Worm (Caenorhabditis elegans) whole organism, early embryonic: ENCODE data around the gene rib-1.

Experiments
- B0310.2 ChIP-seq: sonication (generic microtip); optimal IDR thresholded peaks from 2 replicates; lab custom pipeline; 2016; ENCODE audit warnings: mild to moderate bottlenecking, missing genetic modification characterization, missing compliant biosample characterization
- F13C5.2 ChIP-seq: sonication (generic microtip); optimal IDR thresholded peaks from 2 replicates; lab custom pipeline; 2017; ENCODE audit warnings: mild to moderate bottlenecking, missing genetic modification characterization, inconsistent platforms, missing compliant biosample characterization
- aly-1 ChIP-seq: sonication (generic microtip); optimal IDR thresholded peaks from 2 replicates; lab custom pipeline; 2016; ENCODE audit warnings: missing genetic modification characterization, missing compliant biosample characterization
- ama-1 ChIP-seq: fragments of 150-350 bp; optimal IDR thresholded peaks from 2 replicates; lab custom pipeline; 2014
- ceh-13 ChIP-seq: fragments of 200-800 bp; sonication (Bioruptor generic); optimal IDR thresholded peaks from 2 replicates; lab custom pipeline; 2018; ENCODE audit warnings: mild to moderate bottlenecking, missing genetic modification characterization, missing compliant biosample characterization
- ceh-36 ChIP-seq: sonication (generic microtip); optimal IDR thresholded peaks from 2 replicates; lab custom pipeline; 2016; ENCODE audit warnings: missing genetic modification characterization, inconsistent platforms, missing compliant biosample characterization
- ets-7 ChIP-seq: sonication (generic microtip); optimal IDR thresholded peaks from 2 replicates; lab custom pipeline; 2016; ENCODE audit warnings: missing genotype, missing genetic modification characterization, missing compliant biosample characterization
- flt-1 ChIP-seq: fragments of 200-800 bp; sonication (Bioruptor generic); IDR thresholded peaks from 2 replicates; pipeline ENCODE4 v1.3.6; 2022; ENCODE audit warnings: missing genetic modification characterization, missing compliant biosample characterization
- hmbx-1 ChIP-seq: sonication (generic microtip); optimal IDR thresholded peaks from 2 replicates; lab custom pipeline; 2016; ENCODE audit warnings: mild to moderate bottlenecking, missing genetic modification characterization, missing compliant biosample characterization
- hmg-4 ChIP-seq: fragments of 200-800 bp; sonication (Bioruptor generic); optimal IDR thresholded peaks from 2 replicates; lab custom pipeline; 2018; ENCODE audit warnings: mild to moderate bottlenecking, missing genetic modification characterization, missing compliant biosample characterization
- hnd-1 ChIP-seq: sonication (generic microtip); optimal IDR thresholded peaks from 2 replicates; lab custom pipeline; 2016; ENCODE audit warnings: missing genetic modification characterization, missing compliant biosample characterization
- pes-1 ChIP-seq: fragments of 200-800 bp; sonication (Bioruptor generic); IDR thresholded peaks from 2 replicates; pipeline ENCODE4 v1.3.6; 2022; ENCODE audit warnings: missing genetic modification reagents, missing genetic modification characterization, missing compliant biosample characterization
- scrt-1 ChIP-seq: fragments of 200-800 bp; sonication (Bioruptor generic); IDR thresholded peaks from 2 replicates; pipeline ENCODE4 v1.3.6; 2022; ENCODE audit warnings: missing genetic modification characterization, missing compliant biosample characterization
- sea-1 ChIP-seq: fragments of 200-800 bp; sonication (Bioruptor generic); conservative IDR thresholded peaks from 2 replicates; pipeline ENCODE4 v1.3.6; 2022; ENCODE audit warnings: missing genetic modification characterization, missing compliant biosample characterization
- tbx-11 ChIP-seq: fragments of 200-800 bp; sonication (Bioruptor generic); IDR thresholded peaks from 2 replicates; pipeline ENCODE4 v1.3.6; 2022; ENCODE audit warnings: missing genetic modification characterization, missing compliant biosample characterization
- tbx-37 ChIP-seq: fragments of 200-800 bp; sonication (Bioruptor generic); conservative IDR thresholded peaks from 2 replicates; pipeline ENCODE4 v1.3.6; 2022; ENCODE audit warnings: missing genetic modification reagents, missing genetic modification characterization, missing compliant biosample characterization
- tra-4 ChIP-seq: sonication (generic microtip); optimal IDR thresholded peaks from 2 replicates; lab custom pipeline; 2017; ENCODE audit warnings: missing genetic modification characterization, missing compliant biosample characterization

rib-1 gene

DNA sequence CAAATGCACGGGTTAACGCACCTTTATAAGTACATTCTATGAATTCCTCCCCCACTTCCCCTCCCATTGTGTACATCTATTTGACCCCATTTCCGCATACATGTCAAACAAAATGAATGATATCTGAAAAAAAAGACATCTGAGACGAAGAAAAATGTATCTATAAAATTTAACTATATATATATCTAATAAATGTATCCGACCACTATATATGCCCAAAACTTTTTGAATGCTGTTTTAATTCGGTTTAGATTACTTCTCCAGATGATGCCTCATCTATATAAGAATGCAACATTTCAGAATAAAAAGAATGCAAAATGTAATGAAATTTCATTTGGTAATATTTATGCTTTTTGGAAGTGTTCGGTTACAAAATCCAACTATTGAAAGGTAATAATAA lies at the start of gene rib-1:
Gene rib-1 (plus strand): TSS at position 301 of the 400 bp plus-strand sequence.
- TF ChIP-seq hnd-1: no peak
- TF ChIP-seq F13C5.2 (tag; lab: Kevin White, UChicago): no peak
- no peak for TF ChIP-seq scrt-1 (GFP tag; lab: Robert Waterston, UW)
- no peak for TF ChIP-seq B0310.2
- TF ChIP-seq pes-1: no peak
- no peak for TF ChIP-seq ets-7
- no peak for TF ChIP-seq hmg-4
- TF ChIP-seq ceh-36 (tag; lab: Kevin White, UChicago): no peak
- TF ChIP-seq sea-1 (GFP tag; lab: Robert Waterston, UW): no peak

DNA sequence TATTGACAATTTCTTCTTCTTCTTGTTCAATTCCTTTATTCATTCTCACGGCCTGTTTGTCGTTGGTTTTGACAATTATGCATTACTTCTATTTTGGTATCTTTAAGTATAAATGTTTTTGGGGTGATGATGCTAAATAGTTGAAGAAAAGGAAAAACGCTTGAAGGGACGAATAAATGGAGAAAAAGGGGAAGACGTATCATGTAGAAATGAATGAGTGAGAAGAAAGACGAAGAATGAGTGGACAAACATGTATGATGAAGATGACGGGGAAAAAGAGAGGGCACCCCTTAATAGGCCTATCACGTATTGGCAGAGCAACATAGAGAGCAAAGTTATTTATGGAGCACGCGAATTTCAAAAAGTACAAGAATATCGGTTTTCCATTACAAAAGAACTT lies 29.9 kb upstream of the rib-1 start, which contains the start of gene M04B2.7:
Gene M04B2.7 (minus strand): TSS at position 101 of the 400 bp plus-strand sequence.
- no peak for TF ChIP-seq sea-1 (GFP tag; lab: Robert Waterston, UW)
- TF ChIP-seq tbx-11 (GFP tag; lab: Robert Waterston, UW): no peak
- TF ChIP-seq ceh-13 (GFP tag; lab: Kevin White, UChicago): no peak
- no peak for TF ChIP-seq hmbx-1 (tag; lab: Kevin White, UChicago)
- TF ChIP-seq hmg-4: no peak

DNA sequence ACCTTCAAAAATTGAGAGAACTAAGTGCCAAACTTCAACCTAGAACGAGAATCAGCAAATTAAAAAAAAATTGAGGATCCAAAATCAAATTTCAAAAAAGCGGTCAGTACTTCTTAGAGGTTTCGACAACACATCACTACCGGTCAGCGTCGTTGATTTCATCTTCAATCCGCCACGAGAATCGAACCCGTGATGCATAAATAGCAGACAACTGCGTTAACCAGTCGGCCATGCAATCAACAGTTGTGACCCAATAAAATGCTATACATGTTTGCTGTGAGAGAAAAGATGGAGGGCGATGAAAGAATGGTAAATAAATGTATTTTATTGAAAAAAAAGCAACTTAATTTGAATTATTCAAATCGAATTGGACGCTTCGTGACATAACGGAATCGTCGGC lies 28.9 kb upstream of the rib-1 start:
- peak; percentile 91 for TF ChIP-seq pes-1
- peak; percentile 87 for TF ChIP-seq B0310.2
- TF ChIP-seq hnd-1: peak; percentile 79
- peak; percentile 89 for TF ChIP-seq ceh-13 (GFP tag; lab: Kevin White, UChicago)
- peak; percentile 87 for TF ChIP-seq tbx-11 (GFP tag; lab: Robert Waterston, UW)
- peak; percentile 80 for TF ChIP-seq tbx-37 (GFP tag; lab: Robert Waterston, UW)
- peak; percentile 65 for TF ChIP-seq ets-7
- no peak for TF ChIP-seq ama-1 (lab: Kevin White, UChicago)
- TF ChIP-seq hmg-4: peak; percentile 92
- peak; percentile 94 for TF ChIP-seq scrt-1 (GFP tag; lab: Robert Waterston, UW)
- TF ChIP-seq sea-1 (GFP tag; lab: Robert Waterston, UW): peak; percentile 86
- TF ChIP-seq tra-4: peak; percentile 63
- TF ChIP-seq hmbx-1 (tag; lab: Kevin White, UChicago): peak; percentile 55
- TF ChIP-seq aly-1 (tag; lab: Kevin White, UChicago): peak; percentile 91
- peak; percentile 89 for TF ChIP-seq F13C5.2 (tag; lab: Kevin White, UChicago)
- TF ChIP-seq ceh-36 (tag; lab: Kevin White, UChicago): no peak
- TF ChIP-seq flt-1 (GFP tag; lab: Robert Waterston, UW): peak; percentile 86

DNA sequence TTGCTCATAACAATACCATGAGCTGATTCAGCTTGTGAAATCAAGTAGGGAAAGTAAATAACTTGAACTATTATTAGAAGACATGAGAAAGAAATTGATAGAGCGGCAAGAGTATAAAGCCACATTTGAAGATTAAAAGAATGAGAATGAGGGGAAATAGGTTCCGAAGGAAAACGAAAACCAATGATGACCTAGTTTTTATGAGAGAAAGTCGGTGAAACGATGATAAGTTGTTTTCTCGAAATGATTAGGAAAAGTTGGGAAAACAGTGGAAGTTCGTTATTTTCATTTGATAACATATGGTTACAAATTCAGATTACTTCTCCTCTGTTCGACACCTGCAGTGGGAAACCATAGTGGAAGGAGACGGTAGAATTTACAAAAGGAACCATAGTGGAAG lies 26.8 kb upstream of the rib-1 start, which contains the start of gene col-128:
Gene col-128 (minus strand): TSS at position 148 of the 400 bp plus-strand sequence.
- TF ChIP-seq hmbx-1 (tag; lab: Kevin White, UChicago): no peak

DNA sequence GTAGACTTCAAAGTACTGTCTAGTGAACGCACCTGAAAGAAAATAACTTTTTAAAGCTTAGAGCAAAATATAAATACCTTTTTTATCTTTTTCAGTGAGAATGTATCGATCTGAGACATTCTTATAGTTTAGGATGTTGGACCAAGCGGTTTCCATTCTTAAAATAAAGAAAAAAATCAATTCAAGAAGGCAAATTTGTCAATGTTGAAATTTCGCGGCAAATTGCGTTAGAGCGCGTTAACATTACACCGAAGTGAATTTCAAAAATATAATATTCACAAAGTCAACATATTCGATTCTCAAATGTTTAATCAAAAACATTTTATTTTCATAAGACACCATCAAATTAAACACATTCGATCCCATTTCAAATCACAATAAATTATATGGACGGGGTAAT lies 16.9 kb upstream of the rib-1 start, which contains the start of gene F12F6.7:
Gene F12F6.7 (minus strand): TSS at position 157 of the 400 bp plus-strand sequence.
- no peak for TF ChIP-seq tra-4
- TF ChIP-seq hmbx-1 (tag; lab: Kevin White, UChicago): no peak
- no peak for TF ChIP-seq F13C5.2 (tag; lab: Kevin White, UChicago)
- no peak for TF ChIP-seq pes-1
- no peak for TF ChIP-seq hnd-1
- TF ChIP-seq ets-7: no peak
- TF ChIP-seq scrt-1 (GFP tag; lab: Robert Waterston, UW): no peak
- TF ChIP-seq ceh-13 (GFP tag; lab: Kevin White, UChicago): no peak
- TF ChIP-seq hmg-4: no peak
- no peak for TF ChIP-seq aly-1 (tag; lab: Kevin White, UChicago)
- TF ChIP-seq sea-1 (GFP tag; lab: Robert Waterston, UW): no peak
- TF ChIP-seq flt-1 (GFP tag; lab: Robert Waterston, UW): no peak
- TF ChIP-seq ama-1 (lab: Kevin White, UChicago): no peak
- TF ChIP-seq tbx-11 (GFP tag; lab: Robert Waterston, UW): no peak
- TF ChIP-seq ceh-36 (tag; lab: Kevin White, UChicago): no peak
- TF ChIP-seq B0310.2: no peak
- TF ChIP-seq tbx-37 (GFP tag; lab: Robert Waterston, UW): no peak

DNA sequence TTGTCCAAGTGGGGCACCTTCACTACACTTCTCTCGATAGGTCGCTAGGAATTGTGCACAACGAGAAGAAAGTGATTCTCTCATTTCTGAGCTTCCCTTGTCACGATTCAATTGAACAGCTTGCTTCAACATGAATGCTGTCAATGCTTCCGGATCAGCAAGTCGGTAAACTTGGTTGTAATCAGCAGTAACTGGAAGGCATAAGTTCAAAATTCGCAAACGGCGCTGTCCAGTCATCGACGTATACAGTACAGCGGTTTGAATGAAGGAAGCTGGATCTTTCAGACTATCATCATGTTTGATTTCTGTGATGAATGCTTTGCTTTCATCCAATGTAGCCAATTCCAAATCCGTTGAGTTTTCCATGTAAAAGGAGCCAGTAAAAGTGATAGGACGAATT lies 15.5 kb upstream of the rib-1 start:
- no peak for TF ChIP-seq tra-4

DNA sequence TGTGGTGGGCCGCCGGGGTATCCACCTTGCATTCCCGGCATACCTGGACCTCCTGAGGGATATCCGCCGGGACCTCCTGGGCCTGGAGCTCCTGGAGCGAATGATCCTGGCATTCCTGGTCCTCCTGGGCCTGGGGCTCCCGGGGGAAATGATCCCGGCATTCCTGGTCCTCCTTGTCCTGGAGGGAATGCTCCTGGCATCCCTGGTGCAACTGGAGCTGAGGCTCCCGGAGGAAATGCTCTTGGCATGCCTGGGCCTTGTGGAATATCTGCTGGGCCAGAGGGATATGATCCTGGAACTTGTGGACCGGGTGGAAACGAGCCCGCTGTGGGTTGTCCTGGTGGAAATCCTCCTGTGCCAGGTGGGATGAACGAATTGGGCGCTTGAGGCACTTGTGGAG lies 13.6 kb upstream of the rib-1 start:
- TF ChIP-seq aly-1 (tag; lab: Kevin White, UChicago) (peak; percentile 33), tra-4 (no peak)

DNA sequence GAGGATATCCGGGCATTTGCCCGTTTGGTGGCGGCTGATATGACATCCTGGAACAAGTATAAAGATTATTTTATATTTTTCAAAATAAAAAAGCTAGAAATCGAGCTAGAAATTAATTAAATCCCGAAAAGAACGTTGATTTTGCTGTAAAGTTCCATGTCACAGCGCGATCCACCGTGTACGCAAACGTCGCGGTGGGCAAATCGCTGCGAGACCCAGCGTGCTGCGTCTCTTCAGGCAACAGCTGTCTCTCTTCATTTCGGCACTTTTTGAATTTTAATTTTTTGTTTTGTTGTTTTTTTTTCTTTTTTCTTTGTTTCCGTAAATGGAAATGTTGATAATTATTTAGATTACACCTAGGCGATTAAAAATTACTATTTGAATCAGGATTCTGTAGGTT lies 12.4 kb upstream of the rib-1 start, which contains the start of gene sec-24.1:
Gene sec-24.1 (minus strand): TSS at position 49 of the 400 bp plus-strand sequence.
- TF ChIP-seq sea-1 (GFP tag; lab: Robert Waterston, UW) (no peak), ets-7 (no peak), pes-1 (0 out of 2 replicates have a peak, but pooled peaks have one; percentile 44), F13C5.2 (tag; lab: Kevin White, UChicago) (peak; percentile 47)

DNA sequence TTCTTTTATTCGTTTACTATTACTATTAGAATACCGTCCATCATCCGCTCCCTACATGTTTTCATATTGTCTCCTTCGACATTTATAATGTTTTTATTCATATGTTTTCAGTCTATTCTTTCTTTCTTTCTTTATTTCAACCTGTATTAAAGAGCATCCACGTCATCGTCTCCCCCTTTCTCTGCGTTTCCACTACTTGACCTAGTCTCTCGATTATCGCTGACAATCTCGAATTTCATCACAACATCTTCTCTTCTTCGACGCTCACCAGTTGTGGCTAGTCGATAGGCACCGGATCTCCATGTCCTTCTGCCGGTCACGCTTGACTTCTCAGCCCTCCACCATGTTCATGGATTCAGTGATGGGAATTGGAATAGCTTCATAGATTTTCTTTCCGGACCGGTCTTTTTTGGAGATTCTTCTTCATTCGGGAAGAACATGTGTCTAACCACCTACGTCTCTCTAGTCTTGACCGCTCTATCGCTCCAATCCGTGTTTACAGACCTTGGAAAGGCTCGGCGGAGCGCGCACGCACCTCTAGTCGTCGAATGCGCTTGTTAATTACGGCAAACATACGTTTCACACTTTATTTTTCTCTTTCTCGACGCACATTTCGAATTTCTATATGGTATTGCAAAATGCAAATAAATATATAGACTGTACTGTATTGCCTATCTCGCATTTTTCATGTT lies 10.2 kb upstream of the rib-1 start:
- TF ChIP-seq ets-7 (no peak), scrt-1 (GFP tag; lab: Robert Waterston, UW) (no peak), flt-1 (GFP tag; lab: Robert Waterston, UW) (no peak), hmg-4 (no peak), hmbx-1 (tag; lab: Kevin White, UChicago) (no peak), ceh-13 (GFP tag; lab: Kevin White, UChicago) (no peak), ama-1 (lab: Kevin White, UChicago) (no peak), sea-1 (GFP tag; lab: Robert Waterston, UW) (no peak)
